Worm (Caenorhabditis elegans): Measurements from ENCODE around the gene dpf-1.

DNA sequence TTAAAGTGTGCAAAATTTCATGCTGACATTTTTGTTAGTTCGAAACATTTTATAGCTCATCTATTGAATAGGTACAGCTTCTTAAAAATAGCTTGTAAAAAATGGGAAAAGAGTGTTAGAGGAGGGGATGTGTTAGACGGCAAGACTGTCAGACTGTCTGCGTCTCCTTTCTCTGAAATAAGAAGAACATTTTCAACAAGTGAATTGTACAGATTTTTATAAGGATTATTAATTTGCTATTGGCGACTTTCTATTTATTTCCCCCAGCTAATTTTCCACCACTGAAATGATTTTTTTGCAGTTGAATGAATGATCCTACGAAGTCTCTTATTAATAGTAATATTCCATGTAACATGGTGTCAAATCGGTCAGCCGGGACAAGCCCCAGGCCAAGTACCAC is 27.3 kb downstream of the dpf-1 start, which contains the start of gene C06B8.7:
- TF ChIP-seq ztf-29 (GFP tag; IDR thresholded peaks at IDR 0.05) = no peak
- TF ChIP-seq klf-2 (GFP tag; conservative IDR thresholded peaks at IDR 0.05) = no peak
- TF ChIP-seq flt-1 (GFP tag; IDR thresholded peaks at IDR 0.05) = no peak
- no peak for TF ChIP-seq tab-1 (GFP tag; IDR thresholded peaks at IDR 0.05)
- TF ChIP-seq T22C8.4 (GFP tag; IDR thresholded peaks at IDR 0.05) = no peak
- TF ChIP-seq ztf-23 (GFP tag; IDR thresholded peaks at IDR 0.05) = no peak
- TF ChIP-seq cog-1 (tag; optimal IDR thresholded peaks at IDR 0.05) = no peak
